Worm (Caenorhabditis elegans): ENCODE measurements around the gene C40A11.3.

C40A11.3 gene

DNA sequence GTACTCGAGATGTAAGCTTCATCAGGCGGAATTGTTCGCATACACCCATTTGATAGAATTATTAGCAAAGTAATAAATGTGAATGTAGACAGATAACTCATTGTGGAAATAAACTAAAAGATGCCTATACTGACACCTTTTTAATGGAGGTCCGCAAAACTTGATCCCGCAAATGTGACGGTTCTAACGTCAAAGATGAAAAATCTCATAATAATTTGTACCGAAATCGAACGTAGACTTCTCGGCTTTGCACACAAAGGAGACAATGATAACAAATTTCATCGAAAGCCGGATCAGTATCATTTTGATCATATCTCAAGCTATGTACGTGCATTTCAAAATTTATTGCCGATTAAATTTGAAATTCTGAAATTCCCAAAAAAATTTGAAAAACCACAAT, 32.6 kb upstream of the C40A11.3 start, which contains the start of gene R52.4:
Gene R52.4, minus strand, starts transcription at position 101 of the 400 bp plus-strand sequence.
- TF ChIP-seq gmeb-2 (tag; optimal IDR thresholded peaks at IDR 0.05) (no peak), elt-4 (tag; optimal IDR thresholded peaks at IDR 0.05) (no peak), pros-1 (tag; optimal IDR thresholded peaks at IDR 0.05) (no peak), lin-11 (tag; optimal IDR thresholded peaks at IDR 0.05) (no peak), K02D7.2 (tag; optimal IDR thresholded peaks at IDR 0.05) (no peak), ceh-24 (tag; optimal IDR thresholded peaks at IDR 0.05) (no peak), nhr-11 (tag; optimal IDR thresholded peaks at IDR 0.05) (no peak), dve-1 (tag; optimal IDR thresholded peaks at IDR 0.05) (no peak), ceh-31 (tag; optimal IDR thresholded peaks at IDR 0.05) (no peak), pqm-1 (tag; optimal IDR thresholded peaks at IDR 0.05) (no peak), nhr-232 (tag; optimal IDR thresholded peaks at IDR 0.05) (no peak), ref-2 (tag; optimal IDR thresholded peaks at IDR 0.05) (no peak), pha-2 (tag; optimal IDR thresholded peaks at IDR 0.05) (no peak), fax-1 (tag; optimal IDR thresholded peaks at IDR 0.05) (no peak), ceh-22 (tag; optimal IDR thresholded peaks at IDR 0.05) (no peak), ceh-19 (GFP tag; optimal IDR thresholded peaks at IDR 0.05) (no peak), pax-1 (tag; optimal IDR thresholded peaks at IDR 0.05) (no peak), elt-2 (tag; optimal IDR thresholded peaks at IDR 0.05) (no peak), lim-6 (tag; optimal IDR thresholded peaks at IDR 0.05) (no peak), ceh-18 (tag; optimal IDR thresholded peaks at IDR 0.05) (no peak)

DNA sequence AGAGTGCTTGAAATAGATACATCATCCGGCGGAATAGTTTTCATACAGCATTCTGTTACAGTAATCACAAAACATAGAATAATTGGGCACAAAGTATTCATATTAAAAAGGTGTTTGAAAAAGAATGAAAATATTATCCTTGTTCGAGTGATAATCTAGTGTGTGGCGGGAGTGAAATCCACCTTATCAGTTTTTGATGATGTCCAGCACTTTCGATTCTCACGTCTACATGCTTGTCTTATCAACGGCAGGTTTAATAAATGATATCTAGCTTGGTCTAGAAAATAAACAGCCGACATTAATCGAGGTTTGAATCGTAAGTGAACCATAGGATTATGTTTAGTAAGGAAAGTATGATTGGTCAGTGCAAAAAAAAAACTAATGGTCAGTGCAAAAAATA, 31.0 kb upstream of the C40A11.3 start, which contains the start of gene R52.5:
Gene R52.5, minus strand, starts transcription at position 101 of the 400 bp plus-strand sequence.
- TF ChIP-seq sox-4 (tag; optimal IDR thresholded peaks at IDR 0.05) = no peak
- TF ChIP-seq fax-1 (tag; optimal IDR thresholded peaks at IDR 0.05) = no peak
- TF ChIP-seq ceh-31 (tag; optimal IDR thresholded peaks at IDR 0.05) = no peak
- no peak for TF ChIP-seq F13H6.1 (tag; optimal IDR thresholded peaks at IDR 0.05)
- TF ChIP-seq pros-1 (tag; optimal IDR thresholded peaks at IDR 0.05) = no peak
- no peak for TF ChIP-seq odd-2 (tag; optimal IDR thresholded peaks at IDR 0.05)
- no peak for TF ChIP-seq ceh-24 (tag; optimal IDR thresholded peaks at IDR 0.05)
- no peak for TF ChIP-seq nfya-1 (tag; optimal IDR thresholded peaks at IDR 0.05)
- no peak for TF ChIP-seq ceh-6 (GFP tag; optimal IDR thresholded peaks at IDR 0.05)
- TF ChIP-seq sox-2 (GFP tag; IDR thresholded peaks at IDR 0.05) = no peak

DNA sequence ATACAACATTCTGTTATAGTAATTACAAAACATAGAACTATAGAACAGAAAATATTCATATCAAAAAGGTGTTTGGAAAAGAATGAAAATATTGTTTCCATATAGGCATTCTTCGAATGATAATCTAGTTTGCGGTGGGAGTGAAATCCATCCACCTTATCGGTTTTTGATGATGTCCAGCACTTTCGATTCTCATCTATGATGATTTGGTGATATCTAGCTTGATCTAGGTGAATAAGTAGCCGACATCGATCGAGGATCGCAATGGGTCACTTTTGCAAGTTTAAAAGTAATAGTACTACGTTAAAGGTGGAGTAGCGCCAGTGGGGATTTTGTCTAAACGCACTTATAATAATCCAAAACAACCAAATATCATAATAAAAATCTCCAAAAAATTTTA, 28.0 kb upstream of the C40A11.3 start, which contains the start of gene R52.6:
Gene R52.6, minus strand, starts transcription at position 101 of the 400 bp plus-strand sequence.
- TF ChIP-seq hlh-8 (tag; optimal IDR thresholded peaks at IDR 0.05) (no peak), K09A11.1 (tag; optimal IDR thresholded peaks at IDR 0.05; ENCODE audit: insufficient read depth) (no peak), ceh-14 (tag; optimal IDR thresholded peaks at IDR 0.05) (no peak), ama-1 (optimal IDR thresholded peaks at IDR 0.05) (no peak), lim-6 (tag; optimal IDR thresholded peaks at IDR 0.05) (no peak), ztf-16 (tag; optimal IDR thresholded peaks at IDR 0.05) (no peak), che-1 (tag; optimal IDR thresholded peaks at IDR 0.05) (no peak), ahr-1 (tag; optimal IDR thresholded peaks at IDR 0.05) (no peak)

DNA sequence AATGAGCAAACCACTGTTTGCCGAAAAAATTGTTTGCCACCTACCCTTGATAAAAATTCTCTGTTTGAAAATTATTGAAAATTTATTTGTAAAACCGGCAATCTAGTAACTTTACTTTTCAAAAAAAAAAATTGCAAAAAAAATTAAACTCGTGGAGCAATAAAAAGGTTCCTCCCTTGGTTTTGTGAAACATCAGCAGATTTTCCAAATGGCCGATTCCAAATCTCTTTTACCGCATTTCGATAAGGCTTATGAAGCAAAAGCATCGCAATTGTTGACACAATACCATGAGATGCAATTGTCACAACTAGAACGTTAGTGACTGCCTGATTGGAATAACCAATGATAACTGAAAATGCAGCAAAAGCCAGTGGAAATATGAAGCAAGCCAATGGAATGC, 26.4 kb upstream of the C40A11.3 start:
- TF ChIP-seq ets-4 (tag; optimal IDR thresholded peaks at IDR 0.05) (no peak), ceh-18 (tag; optimal IDR thresholded peaks at IDR 0.05) (no peak), lim-6 (tag; optimal IDR thresholded peaks at IDR 0.05) (no peak), dve-1 (tag; optimal IDR thresholded peaks at IDR 0.05) (no peak), mec-3 (tag; optimal IDR thresholded peaks at IDR 0.05; ENCODE audit: borderline replicate concordance) (no peak), tbx-7 (tag; optimal IDR thresholded peaks at IDR 0.05) (no peak), ref-2 (tag; optimal IDR thresholded peaks at IDR 0.05) (no peak), ceh-34 (tag; optimal IDR thresholded peaks at IDR 0.05) (no peak), nfya-1 (tag; optimal IDR thresholded peaks at IDR 0.05) (no peak), sdc-2 (tag; optimal IDR thresholded peaks at IDR 0.05) (no peak), gmeb-2 (tag; optimal IDR thresholded peaks at IDR 0.05) (no peak), fkh-6 (tag; optimal IDR thresholded peaks at IDR 0.05) (no peak), ceh-30 (tag; optimal IDR thresholded peaks at IDR 0.05) (no peak), ceh-31 (tag; optimal IDR thresholded peaks at IDR 0.05) (no peak), unc-55 (GFP tag; optimal IDR thresholded peaks at IDR 0.05) (no peak)
